Worm (Caenorhabditis elegans): ENCODE results near the gene srh-4.

DNA sequence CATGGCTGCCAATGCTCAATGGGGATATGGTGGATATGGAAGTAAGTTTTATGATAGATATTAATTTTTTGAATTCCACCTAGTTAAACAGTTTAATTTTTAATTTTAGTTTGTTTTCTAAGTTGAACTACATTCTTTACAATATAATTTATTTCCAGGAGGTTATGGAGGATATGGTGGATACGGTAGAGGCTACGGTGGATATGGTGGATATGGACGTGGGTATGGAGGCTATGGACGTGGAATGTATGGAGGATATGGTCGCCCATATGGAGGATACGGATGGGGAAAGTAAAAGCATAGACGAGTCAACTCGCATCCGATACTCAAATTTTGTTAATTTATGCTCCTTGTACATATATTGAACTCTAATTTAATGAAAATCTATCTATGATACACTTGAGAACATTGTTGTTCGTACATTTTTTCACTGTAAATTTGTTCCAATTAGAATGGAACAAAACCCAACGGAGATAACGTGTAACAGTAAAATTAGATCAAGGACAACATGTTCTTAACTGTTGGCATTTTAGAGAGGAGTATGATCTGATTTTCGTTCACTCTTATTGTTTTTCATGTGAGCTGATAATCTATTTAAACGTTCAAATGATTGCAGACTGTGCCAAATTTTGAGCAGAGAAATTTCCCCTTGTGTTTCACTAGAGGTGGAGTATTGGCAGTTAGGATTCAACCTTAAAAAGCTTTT lies 29.9 kb upstream of the srh-4 start:
- TF ChIP-seq elt-3 (tag; optimal IDR thresholded peaks at IDR 0.05) = no peak
- TF ChIP-seq aly-2 (tag; optimal IDR thresholded peaks at IDR 0.05) = no peak
- no peak for TF ChIP-seq nhr-237 (tag; optimal IDR thresholded peaks at IDR 0.05)
- TF ChIP-seq sem-4 (tag; optimal IDR thresholded peaks at IDR 0.05) = no peak
- TF ChIP-seq mab-5 (tag; optimal IDR thresholded peaks at IDR 0.05) = no peak
- no peak for TF ChIP-seq egl-27 (tag; optimal IDR thresholded peaks at IDR 0.05)
- no peak for TF ChIP-seq ztf-11 (tag; optimal IDR thresholded peaks at IDR 0.05)
- peak; percentile 23 for TF ChIP-seq ama-1 (optimal IDR thresholded peaks at IDR 0.05)
- no peak for TF ChIP-seq dmd-4 (tag; optimal IDR thresholded peaks at IDR 0.05)
- no peak for TF ChIP-seq nhr-77 (tag; optimal IDR thresholded peaks at IDR 0.05)
- no peak for TF ChIP-seq blmp-1 (tag; optimal IDR thresholded peaks at IDR 0.05; ENCODE audit: insufficient read depth)
- no peak for TF ChIP-seq lsy-2 (tag; optimal IDR thresholded peaks at IDR 0.05)
- TF ChIP-seq R02D3.7 (tag; optimal IDR thresholded peaks at IDR 0.05) = no peak
